Worm (Caenorhabditis elegans) whole organism, L2 larva: ENCODE results near the gene Y49G5B.1.

Experiments used
- alr-1 ChIP-seq: fragments of 150-350 bp; optimal IDR thresholded peaks from 2 replicates; lab custom pipeline; 2014; ENCODE audit warnings: missing biosample characterization, missing genetic modification characterization
- ama-1 ChIP-seq: fragments of 150-350 bp; optimal IDR thresholded peaks from 2 replicates; lab custom pipeline; 2018; ENCODE audit warnings: inconsistent platforms
- ceh-16 ChIP-seq: fragments of 150-350 bp; optimal IDR thresholded peaks from 2 replicates; lab custom pipeline; 2014; ENCODE audit warnings: missing biosample characterization, missing genetic modification characterization
- dmd-4 ChIP-seq: sonication (generic microtip); optimal IDR thresholded peaks from 2 replicates; lab custom pipeline; 2017; ENCODE audit warnings: missing biosample characterization, missing genetic modification characterization
- egl-27 ChIP-seq: sonication (generic microtip); optimal IDR thresholded peaks from 3 replicates; lab custom pipeline; 2017; ENCODE audit warnings: missing biosample characterization, missing genetic modification reagents, missing genetic modification characterization
- fos-1 ChIP-seq: fragments of 150-350 bp; optimal IDR thresholded peaks from 2 replicates; lab custom pipeline; 2014; ENCODE audit warnings: missing biosample characterization, missing genetic modification characterization
- mdl-1 ChIP-seq, 2 experiments: fragments of 150-350 bp in 1 of 2; sonication (generic microtip) in 1 of 2; optimal IDR thresholded peaks; 2 replicates each; lab custom pipeline; 2017; ENCODE audit warnings: missing biosample characterization in 2 of 2, missing genetic modification characterization in 2 of 2
- nhr-12 ChIP-seq: fragments of 150-350 bp; optimal IDR thresholded peaks from 2 replicates; lab custom pipeline; 2014; ENCODE audit warnings: missing biosample characterization, missing genetic modification characterization
- nhr-237 ChIP-seq: fragments of 150-350 bp; optimal IDR thresholded peaks from 2 replicates; lab custom pipeline; 2014; ENCODE audit warnings: missing biosample characterization, missing genetic modification characterization
- nhr-25 ChIP-seq: fragments of 150-350 bp; sonication (generic microtip); optimal IDR thresholded peaks from 3 replicates; lab custom pipeline; 2014; ENCODE audit warnings: missing biosample characterization, missing genetic modification characterization
- nhr-77 ChIP-seq: fragments of 150-350 bp; optimal IDR thresholded peaks from 2 replicates; lab custom pipeline; 2014; ENCODE audit warnings: missing biosample characterization, missing genetic modification characterization
- snpc-4 ChIP-seq: fragments of 150-350 bp; optimal IDR thresholded peaks from 2 replicates; lab custom pipeline; 2014; ENCODE audit warnings: missing biosample characterization, missing genetic modification characterization
- unc-55 ChIP-seq: fragments of 150-350 bp; sonication (generic microtip); optimal IDR thresholded peaks from 3 replicates; lab custom pipeline; 2014; ENCODE audit warnings: missing biosample characterization, missing genetic modification reagents, missing genetic modification characterization
- unc-62 ChIP-seq: fragments of 150-350 bp; optimal IDR thresholded peaks from 2 replicates; lab custom pipeline; 2014; ENCODE audit warnings: missing biosample characterization, missing genetic modification reagents, missing genetic modification characterization

DNA sequence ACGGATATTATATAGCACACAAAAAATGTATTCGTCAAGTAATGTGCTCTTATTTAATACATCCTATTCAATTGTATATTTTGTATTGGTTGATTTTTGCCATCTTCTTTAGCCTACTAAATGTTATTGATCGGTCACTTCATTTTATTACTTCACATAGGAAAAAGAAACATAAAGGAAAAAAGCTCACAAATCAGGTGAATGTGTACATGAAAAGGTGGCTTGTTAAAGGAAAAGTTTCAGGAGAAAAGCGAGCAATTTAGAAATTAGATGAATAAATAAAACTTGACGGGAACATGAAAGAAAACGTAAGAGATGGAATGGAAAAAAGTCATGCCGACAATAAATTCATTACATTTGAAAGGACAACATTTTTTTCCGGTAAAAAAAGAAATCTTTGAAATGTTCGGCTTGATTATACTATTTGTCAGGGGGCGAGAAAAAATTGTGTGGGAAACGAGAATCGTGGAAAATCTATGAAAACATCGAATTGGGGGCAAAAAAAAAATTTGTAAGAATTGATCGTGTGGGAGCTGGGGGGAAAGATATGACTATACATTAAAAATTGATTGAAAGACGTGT lies 52.4 kb downstream of the Y49G5B.1 start:
- TF ChIP-seq ceh-16 (tag; lab: Kevin White, UChicago) (no peak), unc-62 (GFP tag; lab: Kevin White, UChicago) (no peak), fos-1 (no peak), nhr-12 (tag; lab: Kevin White, UChicago) (no peak), alr-1 (tag; lab: Kevin White, UChicago) (no peak), nhr-237 (tag; lab: Kevin White, UChicago) (no peak), nhr-25 (no peak), mdl-1 (tag; optimal IDR thresholded peaks at IDR 0.05; lab: Kevin White, UChicago) (no peak), snpc-4 (tag; lab: Kevin White, UChicago) (no peak), dmd-4 (tag; lab: Kevin White, UChicago) (no peak), nhr-77 (no peak), unc-55 (GFP tag; lab: Kevin White, UChicago) (no peak), ama-1 (lab: Kevin White, UChicago) (no peak), egl-27 (tag; lab: Kevin White, UChicago) (no peak)
